Fruit fly (Drosophila melanogaster) Kc167 (cell line): ENCODE data around the gene Irk2.

Experiments used
- Myc ChIP-seq: fragments of >200 bp; optimal IDR thresholded peaks from 2 replicates; lab custom pipeline; 2017; ENCODE audit warnings: missing external identifiers
- Sin3A ChIP-seq: fragments of >200 bp; optimal IDR thresholded peaks from 2 replicates; lab custom pipeline; 2018; ENCODE audit warnings: missing external identifiers
- h ChIP-seq: fragments of >200 bp; optimal IDR thresholded peaks from 3 replicates; lab custom pipeline; 2018; ENCODE audit warnings: missing external identifiers
- insv ChIP-seq: fragments of >200 bp; optimal IDR thresholded peaks from 3 replicates; lab custom pipeline; 2018; ENCODE audit warnings: missing external identifiers
- psq ChIP-seq: fragments of >200 bp; optimal IDR thresholded peaks from 2 replicates; lab custom pipeline; 2017; ENCODE audit warnings: missing external identifiers
- ttk ChIP-seq: sonication (Bioruptor generic); optimal IDR thresholded peaks from 2 replicates; lab custom pipeline; 2017; ENCODE audit warnings: missing external identifiers

Irk2 gene

dm6 chr3R:23519395-23520101, at the start of gene Irk2:
TSS of gene Irk2 (minus strand) at chr3R:23519445.
- TF ChIP-seq h (lab: Kevin White, UChicago) (no peak), psq (lab: Kevin White, UChicago) (no peak), ttk (lab: Kevin White, UChicago) (no peak), Myc (lab: Kevin White, UChicago) (no peak), Sin3A (no peak), insv (lab: Kevin White, UChicago) (no peak)

- TF ChIP-seq insv (lab: Kevin White, UChicago) (no peak), h (lab: Kevin White, UChicago) (no peak), Sin3A (no peak), psq (lab: Kevin White, UChicago) (no peak), Myc (lab: Kevin White, UChicago) (no peak), ttk (lab: Kevin White, UChicago) (no peak)
Measured at dm6 chr3R:23557244-23557643, 38.0 kb upstream of the Irk2 start, which contains the start of gene beat-IV. TSS of gene beat-IV (plus strand) at chr3R:23557412.

dm6 chr3R:23556843-23557242, 37.6 kb upstream of the Irk2 start, which contains the start of gene CG10164:
TSS of gene CG10164 (minus strand) at chr3R:23556943.
- no peak for TF ChIP-seq h (lab: Kevin White, UChicago)
- no peak for TF ChIP-seq insv (lab: Kevin White, UChicago)
- no peak for TF ChIP-seq psq (lab: Kevin White, UChicago)
- no peak for TF ChIP-seq ttk (lab: Kevin White, UChicago)
- TF ChIP-seq Sin3A = no peak
- TF ChIP-seq Myc (lab: Kevin White, UChicago) = no peak

- TF ChIP-seq h (lab: Kevin White, UChicago) = no peak
- no peak for TF ChIP-seq ttk (lab: Kevin White, UChicago)
- no peak for TF ChIP-seq Sin3A
- TF ChIP-seq Myc (lab: Kevin White, UChicago) = no peak
- no peak for TF ChIP-seq psq (lab: Kevin White, UChicago)
- no peak for TF ChIP-seq insv (lab: Kevin White, UChicago)
Measured at dm6 chr3R:23538719-23539145, 19.5 kb upstream of the Irk2 start, which contains the start of gene Ugt303B2. TSS of gene Ugt303B2 (minus strand) at chr3R:23538908.

dm6 chr3R:23536610-23537009, 17.4 kb upstream of the Irk2 start, which contains the start of gene Ugt303B1:
TSS of gene Ugt303B1 (minus strand) at chr3R:23536710.
- TF ChIP-seq insv (lab: Kevin White, UChicago) (no peak), psq (lab: Kevin White, UChicago) (no peak)

dm6 chr3R:23534609-23535008, 15.4 kb upstream of the Irk2 start, which contains the start of gene Ugt303B3:
TSS of gene Ugt303B3 (minus strand) at chr3R:23534767.
- no peak for TF ChIP-seq Sin3A
- TF ChIP-seq h (lab: Kevin White, UChicago) = no peak
- TF ChIP-seq Myc (lab: Kevin White, UChicago) = no peak
- TF ChIP-seq insv (lab: Kevin White, UChicago) = no peak
- no peak for TF ChIP-seq ttk (lab: Kevin White, UChicago)
- TF ChIP-seq psq (lab: Kevin White, UChicago) = no peak

- no peak for TF ChIP-seq insv (lab: Kevin White, UChicago)
- TF ChIP-seq ttk (lab: Kevin White, UChicago) = no peak
- no peak for TF ChIP-seq psq (lab: Kevin White, UChicago)
- TF ChIP-seq h (lab: Kevin White, UChicago) = no peak
- TF ChIP-seq Sin3A = no peak
- TF ChIP-seq Myc (lab: Kevin White, UChicago) = no peak
Measured at dm6 chr3R:23530886-23531285, 11.6 kb upstream of the Irk2 start, which contains the start of gene CG10175. TSS of gene CG10175 (minus strand) at chr3R:23530986.

DNA sequence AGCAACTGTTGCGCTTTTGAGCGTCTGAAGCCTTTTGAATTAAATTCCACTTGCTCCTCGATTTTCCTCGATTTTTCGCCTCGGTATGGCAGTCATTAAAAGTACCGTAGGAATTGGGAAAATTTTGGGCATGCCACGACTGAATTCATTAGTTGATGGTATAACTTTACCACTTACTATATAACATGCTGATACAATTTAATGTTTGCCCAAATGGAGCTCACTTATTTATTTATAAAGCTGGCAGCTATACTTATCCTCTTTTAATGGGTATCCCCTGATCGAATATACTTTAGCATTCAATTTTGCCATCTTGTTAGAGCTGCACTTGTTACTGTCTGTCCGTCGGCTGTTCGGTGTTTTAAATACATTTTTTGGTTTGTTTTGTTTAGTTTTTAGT, 8.2 kb upstream of the Irk2 start:
- TF ChIP-seq Sin3A = no peak
- TF ChIP-seq h (lab: Kevin White, UChicago) = no peak
- no peak for TF ChIP-seq psq (lab: Kevin White, UChicago)
- no peak for TF ChIP-seq ttk (lab: Kevin White, UChicago)
- TF ChIP-seq Myc (lab: Kevin White, UChicago) = no peak

- no peak for TF ChIP-seq psq (lab: Kevin White, UChicago)
- TF ChIP-seq ttk (lab: Kevin White, UChicago) = no peak
- TF ChIP-seq Myc (lab: Kevin White, UChicago) = no peak
- no peak for TF ChIP-seq insv (lab: Kevin White, UChicago)
- TF ChIP-seq Sin3A = no peak
- no peak for TF ChIP-seq h (lab: Kevin White, UChicago)
Measured at dm6 chr3R:23526069-23526468, 6.8 kb upstream of the Irk2 start.

dm6 chr3R:23522296-23522695, 3.1 kb upstream of the Irk2 start:
- TF ChIP-seq psq (lab: Kevin White, UChicago) (no peak), Sin3A (no peak), ttk (lab: Kevin White, UChicago) (no peak), insv (lab: Kevin White, UChicago) (no peak), Myc (lab: Kevin White, UChicago) (no peak), h (lab: Kevin White, UChicago) (no peak)

dm6 chr3R:23521483-23521882, 2.2 kb upstream of the Irk2 start, which contains the start of gene CG10177:
TSS of gene CG10177 (minus strand) at chr3R:23521583.
- TF ChIP-seq ttk (lab: Kevin White, UChicago) (no peak), insv (lab: Kevin White, UChicago) (no peak), psq (lab: Kevin White, UChicago) (no peak), Myc (lab: Kevin White, UChicago) (no peak), Sin3A (no peak), h (lab: Kevin White, UChicago) (no peak)

DNA sequence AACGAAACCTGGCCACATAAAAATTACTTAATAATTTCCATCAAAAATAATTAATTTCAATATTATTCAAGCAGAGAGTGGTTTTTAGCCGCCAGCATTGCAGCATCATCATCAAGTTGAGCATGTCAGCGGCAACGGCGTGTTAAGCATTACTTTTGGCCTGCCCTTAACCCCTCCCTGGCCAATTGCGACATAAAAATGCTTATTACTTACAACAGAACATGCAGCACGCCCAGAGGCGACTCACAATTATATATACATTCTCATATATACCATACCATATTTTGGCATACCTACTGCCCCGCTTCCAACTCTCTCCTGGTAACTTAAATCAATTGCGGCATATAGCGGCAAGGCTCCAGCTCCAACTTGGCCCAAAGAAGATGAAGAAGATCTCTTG, 7.9 kb downstream of the Irk2 start:
- no peak for TF ChIP-seq ttk (lab: Kevin White, UChicago)
- no peak for TF ChIP-seq Sin3A
- no peak for TF ChIP-seq insv (lab: Kevin White, UChicago)
- no peak for TF ChIP-seq Myc (lab: Kevin White, UChicago)
- no peak for TF ChIP-seq h (lab: Kevin White, UChicago)
- no peak for TF ChIP-seq psq (lab: Kevin White, UChicago)
